Fruit fly (Drosophila melanogaster): ENCODE data around the gene Ttc19.

- TF ChIP-seq CG8301 (tag; optimal IDR thresholded peaks at IDR 0.05) (no peak), gl (tag; optimal IDR thresholded peaks at IDR 0.05) (no peak)
Observed at dm6 chr2L:18997148-18997547, 47.8 kb downstream of the Ttc19 start, which contains the start of gene CG31792.
